Worm (Caenorhabditis elegans): ENCODE measurements around the gene ymel-1.

DNA sequence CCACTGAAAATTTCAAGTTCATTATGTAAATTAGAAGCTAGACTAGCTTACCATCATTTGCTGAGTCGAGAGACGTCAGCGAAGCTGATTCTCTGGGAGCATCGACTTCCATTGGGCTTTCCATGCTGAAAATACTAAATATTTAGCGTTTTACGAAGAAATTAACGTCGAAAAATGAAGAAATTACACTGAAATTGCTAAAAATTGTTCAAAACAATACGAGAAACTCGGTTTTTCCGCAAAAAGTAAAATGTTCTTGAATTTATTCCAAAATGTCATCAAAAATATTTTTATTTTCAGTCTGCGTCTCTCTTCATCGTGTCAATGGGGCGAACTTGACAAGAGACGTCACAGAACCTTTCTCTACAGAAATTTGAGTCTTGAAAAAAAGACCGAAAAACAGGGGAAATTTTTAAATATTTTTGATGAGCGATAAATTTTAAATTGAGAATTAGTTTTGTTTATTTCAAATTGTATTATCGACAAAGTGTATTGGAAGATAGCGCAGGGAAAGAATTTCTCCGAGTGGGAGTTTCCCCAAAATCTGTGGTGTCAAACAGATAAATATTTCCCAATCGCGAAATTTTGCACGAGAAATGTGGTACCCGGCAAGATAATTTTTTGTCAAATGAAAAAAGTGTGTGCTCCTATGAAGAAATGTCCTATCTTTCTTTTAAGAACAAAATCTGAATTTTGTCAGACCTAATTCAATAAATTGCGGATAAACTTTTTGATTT, 44.7 kb downstream of the ymel-1 start, which contains the start of gene ecps-1:
- TF ChIP-seq mdl-1 (tag; optimal IDR thresholded peaks at IDR 0.05) (peak; percentile 61 to 75), aly-2 (tag; optimal IDR thresholded peaks at IDR 0.05) (no peak), snpc-4 (tag; optimal IDR thresholded peaks at IDR 0.05) (no peak), T26A8.4 (GFP tag; IDR thresholded peaks at IDR 0.05) (peak; percentile 60)

Measured in whole organism, L4 larva.